Fruit fly (Drosophila melanogaster): Measurements from ENCODE around the gene CG5641.

- TF ChIP-seq kay (GFP tag; ENCODE audit: borderline replicate concordance) (no peak), Mnt (GFP tag; optimal IDR thresholded peaks at IDR 0.05) (no peak), CG1620 (GFP tag; optimal IDR thresholded peaks at IDR 0.05) (no peak), Crg-1 (GFP tag; optimal IDR thresholded peaks at IDR 0.05) (no peak), bab1 (GFP tag; optimal IDR thresholded peaks at IDR 0.05) (no peak), Clk (GFP tag; optimal IDR thresholded peaks at IDR 0.05) (no peak), CG11617 (GFP tag; optimal IDR thresholded peaks at IDR 0.05) (no peak), CG7101 (tag; optimal IDR thresholded peaks at IDR 0.05) (no peak)
Observed at dm6 chr3R:12447353-12447752, 18.3 kb upstream of the CG5641 start, which contains the start of gene vrs.
